Fruit fly (Drosophila melanogaster) whole organism, embryonic: ENCODE measurements around the gene mRpS9.

Experiments
- Abd-B ChIP-seq: fragments of 200-800 bp; sonication (Bioruptor generic); optimal IDR thresholded peaks from 2 replicates; lab custom pipeline; 2018; ENCODE audit warnings: missing biosample characterization, mild to moderate bottlenecking, missing genetic modification characterization, moderate library complexity
- Asciz ChIP-seq: fragments of 200-800 bp; sonication (Bioruptor generic); optimal IDR thresholded peaks from 2 replicates; lab custom pipeline; 2017; ENCODE audit warnings: missing biosample characterization, mild to moderate bottlenecking, missing genetic modification characterization, missing genetic modification reagents
- Bteb2 ChIP-seq: fragments of 200-800 bp; sonication (Bioruptor generic); optimal IDR thresholded peaks from 2 replicates; lab custom pipeline; 2016; ENCODE audit warnings: missing biosample characterization, missing genetic modification characterization
- CG1024 ChIP-seq: fragments of 200-800 bp; sonication (Bioruptor generic); IDR thresholded peaks from 2 replicates; pipeline ENCODE4 v1.3.6; 2022; ENCODE audit warnings: missing biosample characterization, missing genetic modification characterization
- CG11560 ChIP-seq: fragments of 200-800 bp; sonication (Bioruptor generic); IDR thresholded peaks from 3 replicates; pipeline ENCODE4 v1.3.6; 2022; ENCODE audit warnings: missing biosample characterization, missing genetic modification characterization
- CG13296 ChIP-seq: fragments of 200-800 bp; sonication (Bioruptor generic); optimal IDR thresholded peaks from 3 replicates; lab custom pipeline; 2018; ENCODE audit warnings: missing biosample characterization, mild to moderate bottlenecking, missing genetic modification characterization
- CG13424 ChIP-seq: fragments of 200-800 bp; sonication (Bioruptor generic); optimal IDR thresholded peaks from 2 replicates; lab custom pipeline; 2019; ENCODE audit warnings: missing biosample characterization, mild to moderate bottlenecking, missing genetic modification characterization, moderate library complexity
- CG13894 ChIP-seq: fragments of 200-800 bp; sonication (Bioruptor generic); optimal IDR thresholded peaks from 3 replicates; lab custom pipeline; 2018; ENCODE audit warnings: missing biosample characterization, mild to moderate bottlenecking, missing genetic modification characterization, moderate library complexity
- CG1529 ChIP-seq: fragments of 200-800 bp; sonication (Bioruptor generic); optimal IDR thresholded peaks from 3 replicates; lab custom pipeline; 2018; ENCODE audit warnings: missing biosample characterization, missing genetic modification characterization
- CG15479 ChIP-seq: fragments of 200-800 bp; sonication (Bioruptor generic); optimal IDR thresholded peaks from 3 replicates; lab custom pipeline; 2019; ENCODE audit warnings: missing biosample characterization, mild to moderate bottlenecking, missing genetic modification characterization, moderate library complexity
- CG4282 ChIP-seq: fragments of 200-800 bp; sonication (Bioruptor generic); optimal IDR thresholded peaks from 2 replicates; lab custom pipeline; 2016; ENCODE audit warnings: missing biosample characterization, missing genetic modification characterization
- CG5245 ChIP-seq: fragments of 200-800 bp; sonication (Bioruptor generic); optimal IDR thresholded peaks from 3 replicates; lab custom pipeline; 2016; ENCODE audit warnings: missing biosample characterization, missing genetic modification characterization
- CG5953 ChIP-seq: fragments of 200-800 bp; sonication (Bioruptor generic); IDR thresholded peaks from 2 replicates; pipeline ENCODE4 v1.3.6; 2022; ENCODE audit warnings: missing biosample characterization, missing genetic modification characterization
- CG6854 ChIP-seq: fragments of 200-800 bp; sonication (Bioruptor generic); optimal IDR thresholded peaks from 3 replicates; lab custom pipeline; 2017; ENCODE audit warnings: missing biosample characterization, mild to moderate bottlenecking, missing genetic modification characterization
- CG7357 ChIP-seq: fragments of 200-800 bp; sonication (Bioruptor generic); IDR thresholded peaks from 3 replicates; pipeline ENCODE4 v1.3.6; 2022; ENCODE audit warnings: missing biosample characterization, missing genetic modification characterization
- CG7556 ChIP-seq: fragments of 200-800 bp; sonication (Bioruptor generic); optimal IDR thresholded peaks from 2 replicates; lab custom pipeline; 2017; ENCODE audit warnings: missing biosample characterization, mild to moderate bottlenecking, missing genetic modification characterization
- CG8089 ChIP-seq: fragments of 200-800 bp; sonication (Bioruptor generic); optimal IDR thresholded peaks from 3 replicates; lab custom pipeline; 2016; ENCODE audit warnings: missing biosample characterization, missing genetic modification characterization
- CG9437 ChIP-seq: fragments of 200-800 bp; sonication (Bioruptor generic); optimal IDR thresholded peaks from 2 replicates; lab custom pipeline; 2018; ENCODE audit warnings: missing biosample characterization, mild to moderate bottlenecking, missing genetic modification characterization
- CG9932 ChIP-seq: fragments of 200-800 bp; sonication (Bioruptor generic); IDR thresholded peaks from 2 replicates; pipeline ENCODE4 v1.3.6; 2022; ENCODE audit warnings: missing biosample characterization, missing genetic modification characterization
- Chrac-16 ChIP-seq: fragments of 200-800 bp; sonication (Bioruptor generic); optimal IDR thresholded peaks from 3 replicates; lab custom pipeline; 2016; ENCODE audit warnings: missing biosample characterization, missing genetic modification characterization
- CoRest ChIP-seq: fragments of 200-800 bp; sonication (Bioruptor generic); optimal IDR thresholded peaks from 3 replicates; lab custom pipeline; 2018; ENCODE audit warnings: missing biosample characterization, mild to moderate bottlenecking, missing genetic modification characterization, moderate library complexity
- Dbx ChIP-seq: fragments of 200-800 bp; sonication (Bioruptor generic); IDR thresholded peaks from 3 replicates; pipeline ENCODE4 v1.3.6; 2022; ENCODE audit warnings: missing biosample characterization, missing genetic modification characterization
- Dll ChIP-seq: fragments of 200-800 bp; sonication (Bioruptor generic); IDR thresholded peaks from 4 replicates; pipeline ENCODE4 v1.3.6; 2022; ENCODE audit warnings: missing biosample characterization, missing genetic modification characterization; ENCODE audit not compliant: partially characterized antibody
- Eip74EF ChIP-seq, 2 experiments: fragments of 200-800 bp in 1 of 2; fragments of >200 bp in 1 of 2; sonication (Bioruptor generic) in 1 of 2; optimal IDR thresholded peaks; 2 replicates each; lab custom pipeline; 2017 to 2019; ENCODE audit warnings: missing biosample characterization in 2 of 2, missing genetic modification characterization in 2 of 2, mild to moderate bottlenecking in 1 of 2, moderate library complexity in 1 of 2
- HHEX ChIP-seq: fragments of 200-800 bp; sonication (Bioruptor generic); optimal IDR thresholded peaks from 3 replicates; lab custom pipeline; 2017; ENCODE audit warnings: missing biosample characterization, mild to moderate bottlenecking, missing genetic modification characterization, missing genetic modification reagents
- NFAT ChIP-seq: fragments of 200-800 bp; sonication (Bioruptor generic); IDR thresholded peaks from 2 replicates; pipeline ENCODE4 v1.3.6; 2022; ENCODE audit warnings: missing biosample characterization, missing genetic modification characterization
- Opbp ChIP-seq: fragments of 200-800 bp; sonication (Bioruptor generic); IDR thresholded peaks from 3 replicates; pipeline ENCODE4 v1.3.6; 2022; ENCODE audit warnings: missing biosample characterization, missing genetic modification characterization; ENCODE audit not compliant: partially characterized antibody
- Pdp1 ChIP-seq, 2 experiments: fragments of 200-800 bp; sonication (Bioruptor generic); optimal IDR thresholded peaks; 3 replicates each; lab custom pipeline; 2016; ENCODE audit warnings: missing biosample characterization in 2 of 2, missing genetic modification characterization in 2 of 2, mild to moderate bottlenecking in 1 of 2, moderate library complexity in 1 of 2
- Sox102F ChIP-seq: fragments of 200-800 bp; sonication (Bioruptor generic); optimal IDR thresholded peaks from 2 replicates; lab custom pipeline; 2018; ENCODE audit warnings: missing biosample characterization, mild to moderate bottlenecking, missing genetic modification characterization, moderate library complexity
- abd-A ChIP-seq: fragments of 200-800 bp; sonication (Bioruptor generic); optimal IDR thresholded peaks from 3 replicates; lab custom pipeline; 2019; ENCODE audit warnings: missing biosample characterization, mild to moderate bottlenecking, missing genetic modification characterization, moderate library complexity
- ac ChIP-seq: fragments of 200-800 bp; sonication (Bioruptor generic); optimal IDR thresholded peaks from 3 replicates; lab custom pipeline; 2017; ENCODE audit warnings: missing biosample characterization, mild to moderate bottlenecking, missing genetic modification characterization
- bigmax ChIP-seq: fragments of 200-800 bp; sonication (Bioruptor generic); optimal IDR thresholded peaks from 2 replicates; lab custom pipeline; 2018; ENCODE audit warnings: missing biosample characterization, mild to moderate bottlenecking, missing genetic modification characterization
- caup ChIP-seq: fragments of 200-800 bp; sonication (Bioruptor generic); optimal IDR thresholded peaks from 3 replicates; lab custom pipeline; 2017; ENCODE audit warnings: missing biosample characterization, mild to moderate bottlenecking, missing genetic modification characterization, moderate library complexity; ENCODE audit not compliant: severe bottlenecking
- crc ChIP-seq: fragments of 200-800 bp; sonication (Bioruptor generic); optimal IDR thresholded peaks from 2 replicates; lab custom pipeline; 2016; ENCODE audit warnings: missing biosample characterization, missing genetic modification characterization
- crp ChIP-seq, 2 experiments: fragments of 200-800 bp; sonication (Bioruptor generic); optimal IDR thresholded peaks; 2 replicates in 1 of 2; 3 replicates in 1 of 2; lab custom pipeline; 2017; ENCODE audit warnings: missing biosample characterization in 2 of 2, missing genetic modification characterization in 2 of 2, mild to moderate bottlenecking in 1 of 2, moderate library complexity in 1 of 2
- danr ChIP-seq: fragments of 200-800 bp; sonication (Bioruptor generic); IDR thresholded peaks from 2 replicates; pipeline ENCODE4 v1.3.6; 2022; ENCODE audit warnings: missing biosample characterization, missing genetic modification characterization
- en ChIP-seq: fragments of 200-800 bp; sonication (Bioruptor generic); optimal IDR thresholded peaks from 2 replicates; lab custom pipeline; 2016; ENCODE audit warnings: missing biosample characterization, missing genetic modification characterization
- exex ChIP-seq: fragments of 200-800 bp; sonication (Bioruptor generic); optimal IDR thresholded peaks from 4 replicates; lab custom pipeline; 2018; ENCODE audit warnings: missing biosample characterization, mild to moderate bottlenecking, missing genetic modification characterization, moderate library complexity
- grn ChIP-seq: fragments of 200-800 bp; sonication (Bioruptor generic); optimal IDR thresholded peaks from 3 replicates; lab custom pipeline; 2017; ENCODE audit warnings: missing biosample characterization, missing genetic modification characterization
- gro ChIP-seq: fragments of 200-800 bp; sonication (Bioruptor generic); optimal IDR thresholded peaks from 2 replicates; lab custom pipeline; 2016; ENCODE audit warnings: missing biosample characterization, missing genetic modification characterization
- mld ChIP-seq: fragments of 200-800 bp; sonication (Bioruptor generic); IDR thresholded peaks from 3 replicates; pipeline ENCODE4 v1.3.6; 2022; ENCODE audit warnings: missing biosample characterization, missing genetic modification characterization; ENCODE audit not compliant: partially characterized antibody
- org-1 ChIP-seq: fragments of 200-800 bp; sonication (Bioruptor generic); optimal IDR thresholded peaks from 2 replicates; lab custom pipeline; 2017; ENCODE audit warnings: missing biosample characterization, missing genetic modification characterization
- pb ChIP-seq: fragments of 200-800 bp; sonication (Bioruptor generic); optimal IDR thresholded peaks from 3 replicates; lab custom pipeline; 2016; ENCODE audit warnings: missing biosample characterization, missing genetic modification characterization
- psq ChIP-seq: fragments of 200-800 bp; sonication (Bioruptor generic); optimal IDR thresholded peaks from 2 replicates; lab custom pipeline; 2017; ENCODE audit warnings: missing biosample characterization, missing genetic modification characterization
- pzg ChIP-seq: fragments of 200-800 bp; sonication (Bioruptor generic); optimal IDR thresholded peaks from 3 replicates; lab custom pipeline; 2018; ENCODE audit warnings: missing biosample characterization, mild to moderate bottlenecking, missing genetic modification characterization, moderate library complexity
- slbo ChIP-seq: fragments of 200-800 bp; sonication (Bioruptor generic); IDR thresholded peaks from 2 replicates; pipeline ENCODE4 v1.3.6; 2022; ENCODE audit warnings: missing biosample characterization, missing genetic modification characterization
- stc ChIP-seq: fragments of 200-800 bp; sonication (Bioruptor generic); IDR thresholded peaks from 2 replicates; pipeline ENCODE4 v1.3.6; 2022; ENCODE audit warnings: missing biosample characterization, missing genetic modification characterization
- twi ChIP-seq: fragments of 200-800 bp; optimal IDR thresholded peaks from 2 replicates; lab custom pipeline; 2019; ENCODE audit warnings: missing biosample characterization, mild to moderate bottlenecking, missing genetic modification characterization, moderate library complexity
- wor ChIP-seq: fragments of 200-800 bp; sonication (Bioruptor generic); IDR thresholded peaks from 2 replicates; pipeline ENCODE4 v1.3.6; 2022; ENCODE audit warnings: missing biosample characterization, missing genetic modification characterization

The mRpS9 gene

DNA sequence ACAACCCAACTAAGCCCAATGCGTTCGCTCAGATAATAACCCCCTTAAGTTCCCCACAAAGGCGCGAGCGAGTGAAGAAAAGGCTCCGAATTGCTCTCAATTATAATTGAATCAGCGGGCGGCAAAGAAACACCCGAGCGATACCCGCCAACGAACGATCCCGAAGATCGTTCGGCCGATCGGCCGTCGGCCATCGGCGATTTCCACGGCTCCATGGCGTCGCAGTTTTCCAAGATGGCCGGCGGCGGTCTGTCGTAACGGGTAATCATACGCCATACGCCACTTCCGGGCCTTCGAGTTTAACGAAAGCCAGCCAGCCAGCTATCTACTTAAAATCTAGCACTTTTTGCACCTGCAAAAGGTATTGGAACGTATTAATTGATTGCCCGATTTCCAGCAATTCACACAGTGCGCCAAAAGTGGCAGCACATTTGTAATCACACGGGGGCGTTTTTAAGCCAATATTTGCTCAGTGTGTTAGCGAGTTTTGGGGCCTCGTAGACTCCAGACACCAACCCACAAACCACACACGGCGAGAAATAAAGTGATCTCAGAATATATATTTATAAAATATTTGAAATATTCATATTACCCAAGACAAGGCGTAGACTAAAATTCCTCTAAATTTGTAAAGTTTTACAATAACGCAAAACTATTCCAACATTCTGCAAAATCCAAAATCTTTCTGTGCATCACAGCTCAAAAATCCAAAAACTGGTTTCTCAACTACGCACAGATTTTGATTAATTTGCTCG is 10.0 kb downstream of the mRpS9 start (continued):
- no peak for TF ChIP-seq abd-A (tag; lab: Kevin White, UChicago)
- TF ChIP-seq CG11560: peak; percentile 58; the same call in 2 of the 3 replicates
- no peak for TF ChIP-seq CG1024 (GFP tag; lab: Robert Waterston, UW)
- peak; percentile 79 for TF ChIP-seq Dbx
- no peak for TF ChIP-seq CG8089 (GFP tag; lab: Kevin White, UChicago)
- TF ChIP-seq exex (tag; lab: Kevin White, UChicago): peak; percentile 35
- TF ChIP-seq Dll (GFP tag; lab: Robert Waterston, UW): no peak
- no peak for TF ChIP-seq ac (GFP tag; lab: Kevin White, UChicago)
- peak; percentile 76 for TF ChIP-seq CG9932 (GFP tag; lab: Robert Waterston, UW)
- TF ChIP-seq pzg (GFP tag; lab: Kevin White, UChicago): no peak
- peak; percentile 55 for TF ChIP-seq CG6854 (GFP tag; lab: Kevin White, UChicago)
- no peak for TF ChIP-seq CG15479 (GFP tag; lab: Kevin White, UChicago)
- TF ChIP-seq Eip74EF (GFP tag; optimal IDR thresholded peaks at IDR 0.05; lab: Kevin White, UChicago): peak in 1 of 2 experiments; percentile 53
- no peak for TF ChIP-seq danr
- no peak for TF ChIP-seq Bteb2
- TF ChIP-seq CG13424 (tag; lab: Kevin White, UChicago): peak; percentile 1
- peak; percentile 85 for TF ChIP-seq CG13894 (tag; lab: Kevin White, UChicago)
- no peak for TF ChIP-seq CG5953 (GFP tag; lab: Robert Waterston, UW)
- TF ChIP-seq HHEX (GFP tag; lab: Kevin White, UChicago): peak; percentile 7
- TF ChIP-seq CG9437 (GFP tag; lab: Kevin White, UChicago): peak; percentile 5
- peak; percentile 16 for TF ChIP-seq CoRest (tag; lab: Kevin White, UChicago)
- peak; percentile 44; the same call in 1 of the 2 replicates for TF ChIP-seq stc (GFP tag; lab: Robert Waterston, UW)
- TF ChIP-seq NFAT (GFP tag; lab: Robert Waterston, UW): peak; percentile 72
- TF ChIP-seq grn (GFP tag; lab: Kevin White, UChicago): no peak
- TF ChIP-seq Sox102F (GFP tag; lab: Kevin White, UChicago): peak; percentile 2
- no peak for TF ChIP-seq CG4282
- peak; percentile 2 for TF ChIP-seq CG5245 (GFP tag; lab: Kevin White, UChicago)
- TF ChIP-seq caup (GFP tag; lab: Kevin White, UChicago): peak; percentile 55
- TF ChIP-seq slbo (GFP tag; lab: Robert Waterston, UW): peak; percentile 79
- no peak for TF ChIP-seq mld
- no peak for TF ChIP-seq org-1 (GFP tag; lab: Kevin White, UChicago)
- no peak for TF ChIP-seq Chrac-16 (GFP tag; lab: Kevin White, UChicago)
- TF ChIP-seq crp (GFP tag; optimal IDR thresholded peaks at IDR 0.05; lab: Kevin White, UChicago): no peak
- TF ChIP-seq Asciz (GFP tag; lab: Kevin White, UChicago): no peak
- TF ChIP-seq Opbp: no peak
- no peak for TF ChIP-seq en (GFP tag; lab: Kevin White, UChicago)
- TF ChIP-seq Abd-B (GFP tag; lab: Kevin White, UChicago): no peak
- TF ChIP-seq CG7556 (GFP tag; lab: Kevin White, UChicago): peak; percentile 31
- no peak for TF ChIP-seq bigmax (GFP tag; lab: Kevin White, UChicago)
- TF ChIP-seq gro (GFP tag; lab: Kevin White, UChicago): no peak
- 0 out of 3 replicates have a peak, but pooled peaks have one; percentile 28 for TF ChIP-seq CG7357 (GFP tag; lab: Robert Waterston, UW)
- TF ChIP-seq crc (GFP tag; lab: Kevin White, UChicago): no peak
- TF ChIP-seq pb (GFP tag; lab: Kevin White, UChicago): no peak
- TF ChIP-seq wor (GFP tag; lab: Robert Waterston, UW): no peak
- TF ChIP-seq twi: no peak
- peak; percentile 43 for TF ChIP-seq CG13296 (GFP tag; lab: Kevin White, UChicago)
- no peak for TF ChIP-seq psq (GFP tag; lab: Kevin White, UChicago)
- TF ChIP-seq Pdp1 (GFP tag; optimal IDR thresholded peaks at IDR 0.05; lab: Kevin White, UChicago): peak in 1 of 2 experiments; percentile 41
- TF ChIP-seq CG1529 (GFP tag; lab: Kevin White, UChicago): no peak
